Fruit fly (Drosophila melanogaster): ENCODE measurements around the gene Ir94b.

The Ir94b gene

dm6 chr3R:22147426-22147825 is 30.4 kb upstream of the Ir94b start (continued):
- TF ChIP-seq CG4282 (GFP tag; optimal IDR thresholded peaks at IDR 0.05) (no peak), CG31224 (GFP tag; IDR thresholded peaks at IDR 0.05) (no peak), org-1 (GFP tag; optimal IDR thresholded peaks at IDR 0.05) (peak; percentile 42), Doc2 (GFP tag; IDR thresholded peaks at IDR 0.05) (no peak), Poxn (GFP tag; IDR thresholded peaks at IDR 0.05) (no peak), tup (GFP tag; optimal IDR thresholded peaks at IDR 0.05) (peak; percentile 35), hkb (optimal IDR thresholded peaks at IDR 0.05) (no peak), hkb (GFP tag; IDR thresholded peaks at IDR 0.05) (no peak), CG14710 (tag; optimal IDR thresholded peaks at IDR 0.05) (peak; percentile 63), dpn (GFP tag; optimal IDR thresholded peaks at IDR 0.05) (peak in 1 of 2 experiments; percentile 8), trh (GFP tag; optimal IDR thresholded peaks at IDR 0.05) (no peak), maf-S (GFP tag; optimal IDR thresholded peaks at IDR 0.05) (no peak), slbo (GFP tag; IDR thresholded peaks at IDR 0.05) (no peak), odd (GFP tag; optimal IDR thresholded peaks at IDR 0.05) (peak; percentile 60), CG8478 (optimal IDR thresholded peaks at IDR 0.05) (no peak), GATAe (GFP tag; conservative IDR thresholded peaks at IDR 0.05) (no peak), Xbp1 (GFP tag; optimal IDR thresholded peaks at IDR 0.05) (no peak), H2.0 (GFP tag; IDR thresholded peaks at IDR 0.05) (no peak), CG1529 (GFP tag; optimal IDR thresholded peaks at IDR 0.05) (no peak), chm (GFP tag; IDR thresholded peaks at IDR 0.05) (peak; percentile 69), Antp (GFP tag; optimal IDR thresholded peaks at IDR 0.05) (no peak), onecut (GFP tag; IDR thresholded peaks at IDR 0.05) (no peak), Kr (GFP tag; optimal IDR thresholded peaks at IDR 0.05) (peak; percentile 92), Dll (GFP tag; IDR thresholded peaks at IDR 0.05; ENCODE audit: partially characterized antibody) (no peak), CG15601 (tag; optimal IDR thresholded peaks at IDR 0.05) (peak; percentile 36), Scr (GFP tag; IDR thresholded peaks at IDR 0.05; ENCODE audit: partially characterized antibody) (no peak), gt (GFP tag; IDR thresholded peaks at IDR 0.05) (no peak), CG12391 (tag; optimal IDR thresholded peaks at IDR 0.05) (no peak), row (GFP tag; IDR thresholded peaks at IDR 0.05) (no peak), kay (GFP tag; optimal IDR thresholded peaks at IDR 0.05) (no peak), ap (GFP tag; IDR thresholded peaks at IDR 0.05) (no peak; the same call in 1 of the 2 replicates), CG9797 (GFP tag; optimal IDR thresholded peaks at IDR 0.05) (no peak), CG7839 (tag; optimal IDR thresholded peaks at IDR 0.05) (no peak), her (GFP tag; optimal IDR thresholded peaks at IDR 0.05) (peak; percentile 15), chinmo (GFP tag; IDR thresholded peaks at IDR 0.05; ENCODE audit: partially characterized antibody) (no peak), Bgb (GFP tag; IDR thresholded peaks at IDR 0.05; ENCODE audit: partially characterized antibody) (no peak), amos (GFP tag; IDR thresholded peaks at IDR 0.05; ENCODE audit: partially characterized antibody) (no peak), CG42726 (GFP tag; IDR thresholded peaks at IDR 0.05; ENCODE audit: partially characterized antibody) (no peak), CG4424 (GFP tag; optimal IDR thresholded peaks at IDR 0.05) (no peak), nmo (GFP tag; optimal IDR thresholded peaks at IDR 0.05) (no peak), crc (GFP tag; optimal IDR thresholded peaks at IDR 0.05) (no peak), Camta (GFP tag; optimal IDR thresholded peaks at IDR 0.05) (no peak), vvl (GFP tag; IDR thresholded peaks at IDR 0.05) (no peak), Pdp1 (GFP tag; optimal IDR thresholded peaks at IDR 0.05) (no peak), Hmx (GFP tag; optimal IDR thresholded peaks at IDR 0.05) (no peak), CG15073 (GFP tag; optimal IDR thresholded peaks at IDR 0.05) (no peak), Myb (GFP tag; optimal IDR thresholded peaks at IDR 0.05) (no peak), CG9609 (GFP tag; optimal IDR thresholded peaks at IDR 0.05) (no peak), tna (GFP tag; IDR thresholded peaks at IDR 0.05; ENCODE audit: partially characterized antibody) (no peak), CG8089 (GFP tag; optimal IDR thresholded peaks at IDR 0.05) (peak; percentile 33), usp (GFP tag; optimal IDR thresholded peaks at IDR 0.05) (no peak), Lhr (GFP tag; optimal IDR thresholded peaks at IDR 0.05) (peak; percentile 25), Asciz (GFP tag; optimal IDR thresholded peaks at IDR 0.05) (peak; percentile 30)

Data from whole organism, embryonic.